Worm (Caenorhabditis elegans) whole organism, L4/young adult: Measurements from ENCODE around the gene C56G2.22.

Source experiments
- W03F9.2 ChIP-seq: fragments of 150-350 bp; optimal IDR thresholded peaks from 2 replicates; lab custom pipeline; 2014; ENCODE audit warnings: missing biosample characterization, missing genetic modification characterization
- dao-5 ChIP-seq: sonication (generic microtip); optimal IDR thresholded peaks from 2 replicates; lab custom pipeline; 2016; ENCODE audit warnings: missing genotype, missing genetic modification characterization, moderate library complexity, missing compliant biosample characterization
- him-1 ChIP-seq: sonication (generic microtip); optimal IDR thresholded peaks from 2 replicates; lab custom pipeline; 2016; ENCODE audit warnings: missing genotype, missing genetic modification reagents, missing genetic modification characterization, missing compliant biosample characterization

ce11 chrIII:6368524-6368923 is 22.3 kb downstream of the C56G2.22 start:
- TF ChIP-seq W03F9.2 (no peak), him-1 (no peak), dao-5 (tag; lab: Kevin White, UChicago) (no peak)
